Fruit fly (Drosophila melanogaster) whole organism, embryonic: ENCODE measurements around the gene tay.
A peak's percentile ranks its signal among the peaks of the same experiment; 100 is the strongest.

Source experiments
- Ada2b ChIP-seq: fragments of 200-800 bp; sonication (Bioruptor generic); IDR thresholded peaks from 2 replicates; pipeline ENCODE4 v1.3.6; 2022; ENCODE audit warnings: missing biosample characterization, missing genetic modification characterization
- BEAF-32 ChIP-seq: fragments of 200-800 bp; sonication (Bioruptor generic); optimal IDR thresholded peaks from 3 replicates; lab custom pipeline; 2017; ENCODE audit warnings: missing biosample characterization, missing genetic modification characterization, mild to moderate bottlenecking, moderate library complexity, missing genetic modification reagents
- Bdp1 ChIP-seq: fragments of 200-800 bp; sonication (Bioruptor generic); optimal IDR thresholded peaks from 3 replicates; lab custom pipeline; 2016; ENCODE audit warnings: missing biosample characterization, missing genetic modification characterization
- Blimp-1 ChIP-seq: fragments of 200-800 bp; sonication (Bioruptor generic); optimal IDR thresholded peaks from 3 replicates; lab custom pipeline; 2018; ENCODE audit warnings: missing biosample characterization, missing genetic modification characterization, mild to moderate bottlenecking, moderate library complexity, missing genetic modification reagents
- CG10267 ChIP-seq: fragments of 200-800 bp; sonication (Bioruptor generic); optimal IDR thresholded peaks from 2 replicates; lab custom pipeline; 2018; ENCODE audit warnings: missing biosample characterization, mild to moderate bottlenecking, missing genetic modification characterization, moderate library complexity
- CG10366 ChIP-seq: fragments of 200-800 bp; sonication (Bioruptor generic); IDR thresholded peaks from 2 replicates; pipeline ENCODE4 v1.3.6; 2022; ENCODE audit warnings: missing biosample characterization, missing genetic modification characterization
- CG10462 ChIP-seq: fragments of 200-800 bp; sonication (Bioruptor generic); optimal IDR thresholded peaks from 2 replicates; lab custom pipeline; 2016; ENCODE audit warnings: missing biosample characterization, missing genetic modification characterization
- CG10959 ChIP-seq: fragments of 200-800 bp; sonication (Bioruptor generic); IDR thresholded peaks from 2 replicates; pipeline ENCODE4 v1.3.6; 2022; ENCODE audit warnings: missing biosample characterization, missing genetic modification characterization
- CG12155 ChIP-seq: fragments of 200-800 bp; sonication (Bioruptor generic); optimal IDR thresholded peaks from 3 replicates; lab custom pipeline; 2016; ENCODE audit warnings: missing biosample characterization, missing genetic modification characterization
- CG12659 ChIP-seq: fragments of 200-800 bp; sonication (Bioruptor generic); optimal IDR thresholded peaks from 3 replicates; lab custom pipeline; 2017; ENCODE audit warnings: mild to moderate bottlenecking, missing biosample characterization, missing genetic modification reagents, missing genetic modification characterization
- CG12769 ChIP-seq: fragments of 200-800 bp; sonication (Bioruptor generic); optimal IDR thresholded peaks from 2 replicates; lab custom pipeline; 2019; ENCODE audit warnings: missing biosample characterization, mild to moderate bottlenecking, missing genetic modification characterization, moderate library complexity
- CG13287 ChIP-seq: fragments of 200-800 bp; sonication (Bioruptor generic); IDR thresholded peaks from 2 replicates; pipeline ENCODE4 v1.3.6; 2022; ENCODE audit warnings: missing biosample characterization, missing genetic modification characterization; ENCODE audit not compliant: partially characterized antibody
- CG17361 ChIP-seq: fragments of 200-800 bp; sonication (Bioruptor generic); IDR thresholded peaks from 3 replicates; pipeline ENCODE4 v1.3.6; 2022; ENCODE audit warnings: missing biosample characterization, missing genetic modification characterization
- CG1832 ChIP-seq: fragments of 200-800 bp; sonication (Bioruptor generic); optimal IDR thresholded peaks from 2 replicates; lab custom pipeline; 2017; ENCODE audit warnings: missing biosample characterization, mild to moderate bottlenecking, missing genetic modification characterization, inconsistent platforms
- CG18619 ChIP-seq: fragments of 200-800 bp; sonication (Bioruptor generic); optimal IDR thresholded peaks from 3 replicates; lab custom pipeline; 2017; ENCODE audit warnings: missing biosample characterization, mild to moderate bottlenecking, missing genetic modification characterization
- CG18764 ChIP-seq: fragments of 200-800 bp; sonication (Bioruptor generic); optimal IDR thresholded peaks from 3 replicates; lab custom pipeline; 2016; ENCODE audit warnings: missing biosample characterization, missing genetic modification characterization
- CG34224 ChIP-seq: fragments of 200-800 bp; sonication (Bioruptor generic); IDR thresholded peaks from 3 replicates; pipeline ENCODE4 v1.3.6; 2022; ENCODE audit warnings: missing biosample characterization, missing genetic modification characterization; ENCODE audit not compliant: partially characterized antibody
- CG42726 ChIP-seq: fragments of 200-800 bp; sonication (Bioruptor generic); IDR thresholded peaks from 2 replicates; pipeline ENCODE4 v1.3.6; 2022; ENCODE audit warnings: missing biosample characterization, missing genetic modification characterization; ENCODE audit not compliant: partially characterized antibody
- CG4404 ChIP-seq: fragments of 200-800 bp; sonication (Bioruptor generic); IDR thresholded peaks from 2 replicates; pipeline ENCODE4 v1.3.6; 2022; ENCODE audit warnings: missing biosample characterization, missing genetic modification characterization
- CG4707 ChIP-seq: fragments of 200-800 bp; sonication (Bioruptor generic); optimal IDR thresholded peaks from 2 replicates; lab custom pipeline; 2018; ENCODE audit warnings: missing biosample characterization, mild to moderate bottlenecking, missing genetic modification characterization, moderate library complexity
- CG5180 ChIP-seq: fragments of 200-800 bp; sonication (Bioruptor generic); optimal IDR thresholded peaks from 3 replicates; lab custom pipeline; 2017; ENCODE audit warnings: missing biosample characterization, missing genetic modification characterization, mild to moderate bottlenecking, moderate library complexity, missing genetic modification reagents
- CG7357 ChIP-seq: fragments of 200-800 bp; sonication (Bioruptor generic); IDR thresholded peaks from 3 replicates; pipeline ENCODE4 v1.3.6; 2022; ENCODE audit warnings: missing biosample characterization, missing genetic modification characterization
- CG7963 ChIP-seq: fragments of 200-800 bp; sonication (Bioruptor generic); IDR thresholded peaks from 3 replicates; pipeline ENCODE4 v1.3.6; 2022; ENCODE audit warnings: missing biosample characterization, missing genetic modification characterization; ENCODE audit not compliant: partially characterized antibody
- CG9797 ChIP-seq: fragments of 200-800 bp; sonication (Bioruptor generic); optimal IDR thresholded peaks from 3 replicates; lab custom pipeline; 2018; ENCODE audit warnings: missing biosample characterization, mild to moderate bottlenecking, missing genetic modification characterization
- CG9876 ChIP-seq: fragments of 200-800 bp; sonication (Bioruptor generic); optimal IDR thresholded peaks from 2 replicates; lab custom pipeline; 2016; ENCODE audit warnings: missing biosample characterization, missing genetic modification characterization
- CoRest ChIP-seq: fragments of 200-800 bp; sonication (Bioruptor generic); optimal IDR thresholded peaks from 3 replicates; lab custom pipeline; 2018; ENCODE audit warnings: missing biosample characterization, mild to moderate bottlenecking, missing genetic modification characterization, moderate library complexity
- Drgx ChIP-seq: fragments of 200-800 bp; sonication (Bioruptor generic); IDR thresholded peaks from 2 replicates; pipeline ENCODE4 v1.3.6; 2022; ENCODE audit warnings: missing biosample characterization, missing genetic modification characterization
- ERR ChIP-seq: fragments of 200-800 bp; sonication (Bioruptor generic); optimal IDR thresholded peaks from 2 replicates; lab custom pipeline; 2016; ENCODE audit warnings: missing biosample characterization, missing genetic modification characterization
- Ets65A ChIP-seq: fragments of 200-800 bp; sonication (Bioruptor generic); peaks from one replicate; lab custom pipeline; 2016; ENCODE audit warnings: missing biosample characterization, missing genetic modification characterization
- Lhr ChIP-seq: fragments of 200-800 bp; sonication (Bioruptor generic); optimal IDR thresholded peaks from 3 replicates; lab custom pipeline; 2017; ENCODE audit warnings: mild to moderate bottlenecking, missing biosample characterization, missing genetic modification reagents, missing genetic modification characterization
- Med ChIP-seq: fragments of 200-800 bp; sonication (Bioruptor generic); peaks from one replicate; lab custom pipeline; 2016; ENCODE audit warnings: missing biosample characterization, missing genetic modification characterization, mild to moderate bottlenecking, inconsistent platforms, moderate library complexity
- Myb ChIP-seq: fragments of 200-800 bp; sonication (Bioruptor generic); optimal IDR thresholded peaks from 2 replicates; lab custom pipeline; 2016; ENCODE audit warnings: missing biosample characterization, missing genetic modification characterization
- NfI ChIP-seq: fragments of 200-800 bp; sonication (Bioruptor generic); optimal IDR thresholded peaks from 3 replicates; lab custom pipeline; 2018; ENCODE audit warnings: missing biosample characterization, mild to moderate bottlenecking, missing genetic modification characterization, moderate library complexity
- Xbp1 ChIP-seq: fragments of 200-800 bp; sonication (Bioruptor generic); optimal IDR thresholded peaks from 3 replicates; lab custom pipeline; 2016; ENCODE audit warnings: missing biosample characterization, mild to moderate bottlenecking, missing genetic modification characterization
- ac ChIP-seq: fragments of 200-800 bp; sonication (Bioruptor generic); optimal IDR thresholded peaks from 3 replicates; lab custom pipeline; 2017; ENCODE audit warnings: missing biosample characterization, mild to moderate bottlenecking, missing genetic modification characterization
- ara ChIP-seq: fragments of 200-800 bp; sonication (Bioruptor generic); IDR thresholded peaks from 2 replicates; pipeline ENCODE4 v1.3.6; 2022; ENCODE audit warnings: missing biosample characterization, missing genetic modification characterization
- bbx ChIP-seq: fragments of 200-800 bp; sonication (Bioruptor generic); IDR thresholded peaks from 2 replicates; pipeline ENCODE4 v1.3.6; 2022; ENCODE audit warnings: missing biosample characterization, missing genetic modification characterization; ENCODE audit not compliant: partially characterized antibody
- cg ChIP-seq: fragments of 200-800 bp; sonication (Bioruptor generic); optimal IDR thresholded peaks from 3 replicates; lab custom pipeline; 2019; ENCODE audit warnings: missing biosample characterization, mild to moderate bottlenecking, missing genetic modification characterization, moderate library complexity
- exex ChIP-seq: fragments of 200-800 bp; sonication (Bioruptor generic); optimal IDR thresholded peaks from 4 replicates; lab custom pipeline; 2018; ENCODE audit warnings: missing biosample characterization, mild to moderate bottlenecking, missing genetic modification characterization, moderate library complexity
- gcm2 ChIP-seq: fragments of 200-800 bp; sonication (Bioruptor generic); optimal IDR thresholded peaks from 2 replicates; lab custom pipeline; 2016; ENCODE audit warnings: missing biosample characterization, missing genetic modification characterization
- gem ChIP-seq: fragments of 200-800 bp; sonication (Bioruptor generic); optimal IDR thresholded peaks from 2 replicates; lab custom pipeline; 2019; ENCODE audit warnings: missing biosample characterization, mild to moderate bottlenecking, missing genetic modification characterization, moderate library complexity
- hb ChIP-seq: fragments of 200-800 bp; sonication (Bioruptor generic); IDR thresholded peaks from 3 replicates; pipeline ENCODE4 v1.3.6; 2022; ENCODE audit warnings: missing biosample characterization, missing genetic modification characterization; ENCODE audit not compliant: partially characterized antibody
- inv ChIP-seq: fragments of 200-800 bp; sonication (Bioruptor generic); IDR thresholded peaks from 2 replicates; pipeline ENCODE4 v1.3.6; 2022; ENCODE audit warnings: missing biosample characterization, missing genetic modification characterization; ENCODE audit not compliant: partially characterized antibody
- run ChIP-seq: fragments of 200-800 bp; sonication (Bioruptor generic); optimal IDR thresholded peaks from 3 replicates; lab custom pipeline; 2018; ENCODE audit warnings: missing biosample characterization, mild to moderate bottlenecking, missing genetic modification characterization
- ssp ChIP-seq: fragments of 200-800 bp; sonication (Bioruptor generic); IDR thresholded peaks from 2 replicates; pipeline ENCODE4 v1.3.6; 2022; ENCODE audit warnings: missing biosample characterization, missing genetic modification characterization
- unc-4 ChIP-seq: fragments of 200-800 bp; sonication (Bioruptor generic); IDR thresholded peaks from 2 replicates; pipeline ENCODE4 v1.3.6; 2022; ENCODE audit warnings: missing biosample characterization, missing genetic modification characterization; ENCODE audit not compliant: partially characterized antibody
- vfl ChIP-seq: fragments of 200-800 bp; sonication (Bioruptor generic); optimal IDR thresholded peaks from 2 replicates; lab custom pipeline; 2016; ENCODE audit warnings: missing biosample characterization, missing genetic modification characterization

Gene tay

DNA sequence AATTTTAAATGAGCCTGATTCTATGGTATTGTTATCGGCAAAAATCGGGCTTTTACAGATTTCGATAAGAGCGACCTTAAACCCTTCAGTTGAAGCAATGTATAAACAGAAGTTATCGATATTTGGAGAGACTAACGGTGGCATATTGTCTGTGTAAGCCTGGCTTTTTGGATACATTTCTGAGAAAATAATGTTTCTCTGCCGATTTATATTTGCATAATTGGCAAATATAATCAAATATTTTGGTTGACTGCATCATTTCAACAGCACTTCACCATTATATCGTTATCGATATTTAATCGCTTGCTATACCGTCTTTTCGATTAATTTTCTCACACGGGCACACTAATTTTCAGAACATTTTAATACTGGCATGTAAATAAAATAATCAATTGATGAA lies 17.3 kb downstream of the tay start, which contains the start of gene CG16952 (continued):
- TF ChIP-seq CG7963 (peak; percentile 88), bbx (peak; percentile 70), CG17361 (GFP tag; lab: Robert Waterston, UW) (peak; percentile 38; the same call in 1 of the 3 replicates), CG10462 (peak; percentile 55), unc-4 (peak; percentile 89), CG42726 (GFP tag; lab: Robert Waterston, UW) (peak; percentile 50; the same call in 1 of the 2 replicates), CG10267 (tag; lab: Kevin White, UChicago) (peak; percentile 47), gem (tag; lab: Kevin White, UChicago) (peak; percentile 9), CG9797 (peak; percentile 63), Lhr (GFP tag; lab: Kevin White, UChicago) (peak; percentile 4), ac (GFP tag; lab: Kevin White, UChicago) (no peak), inv (GFP tag; lab: Robert Waterston, UW) (peak; percentile 89), CG34224 (GFP tag; lab: Robert Waterston, UW) (peak; percentile 85)

DNA sequence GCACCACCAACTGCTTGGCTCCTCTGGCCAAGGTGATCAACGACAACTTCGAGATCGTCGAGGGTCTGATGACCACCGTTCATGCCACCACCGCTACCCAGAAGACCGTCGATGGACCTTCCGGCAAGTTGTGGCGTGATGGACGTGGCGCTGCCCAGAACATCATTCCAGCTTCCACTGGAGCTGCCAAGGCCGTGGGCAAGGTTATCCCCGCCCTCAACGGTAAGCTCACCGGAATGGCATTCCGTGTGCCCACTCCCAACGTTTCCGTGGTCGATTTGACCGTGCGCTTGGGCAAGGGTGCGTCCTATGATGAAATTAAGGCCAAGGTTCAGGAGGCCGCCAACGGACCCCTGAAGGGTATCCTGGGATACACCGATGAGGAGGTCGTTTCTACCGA lies 18.3 kb downstream of the tay start:
- TF ChIP-seq Ets65A (GFP tag; lab: Kevin White, UChicago) = peak; percentile 79
- no peak for TF ChIP-seq NfI (GFP tag; lab: Kevin White, UChicago)
- 0 out of 3 replicates have a peak, but pooled peaks have one; percentile 42 for TF ChIP-seq hb
- TF ChIP-seq Med (GFP tag; lab: Kevin White, UChicago) = peak; percentile 62

- peak; percentile 83 for TF ChIP-seq Myb (GFP tag; lab: Kevin White, UChicago)
- peak; percentile 97 for TF ChIP-seq CG4707 (GFP tag; lab: Kevin White, UChicago)
- peak; percentile 100 for TF ChIP-seq ERR
- no peak for TF ChIP-seq CG1832
- TF ChIP-seq BEAF-32 (GFP tag; lab: Kevin White, UChicago) = peak; percentile 38
- TF ChIP-seq Drgx (GFP tag; lab: Robert Waterston, UW) = peak; percentile 100
- peak; percentile 91 for TF ChIP-seq ssp
- TF ChIP-seq CG10462 = peak; percentile 98
- peak; percentile 92 for TF ChIP-seq Bdp1
- TF ChIP-seq CG18764 (GFP tag; lab: Kevin White, UChicago) = peak; percentile 97
- TF ChIP-seq Xbp1 (GFP tag; lab: Kevin White, UChicago) = peak; percentile 98
- peak; percentile 95 for TF ChIP-seq CG5180
- TF ChIP-seq CG10959 (GFP tag; lab: Robert Waterston, UW) = peak; percentile 91
- TF ChIP-seq cg (GFP tag; lab: Kevin White, UChicago) = peak; percentile 18
- TF ChIP-seq CG12659 (GFP tag; lab: Kevin White, UChicago) = peak; percentile 100
- TF ChIP-seq CG9876 (GFP tag; lab: Kevin White, UChicago) = peak; percentile 78
- peak; percentile 100 for TF ChIP-seq run (tag; lab: Kevin White, UChicago)
- TF ChIP-seq ara (GFP tag; lab: Robert Waterston, UW) = peak; percentile 99
- peak; percentile 99 for TF ChIP-seq CG18619 (GFP tag; lab: Kevin White, UChicago)
- peak; percentile 99 for TF ChIP-seq Ada2b (GFP tag; lab: Robert Waterston, UW)
- TF ChIP-seq CG12769 (tag; lab: Kevin White, UChicago) = peak; percentile 99
- peak; percentile 100 for TF ChIP-seq exex (tag; lab: Kevin White, UChicago)
- peak; percentile 94 for TF ChIP-seq CG7357 (GFP tag; lab: Robert Waterston, UW)
- TF ChIP-seq CG10366 = peak; percentile 99
- peak; percentile 99 for TF ChIP-seq gem (tag; lab: Kevin White, UChicago)
- peak; percentile 99 for TF ChIP-seq Blimp-1 (GFP tag; lab: Kevin White, UChicago)
- TF ChIP-seq gcm2 (GFP tag; lab: Kevin White, UChicago) = peak; percentile 98
- TF ChIP-seq vfl = peak; percentile 98
- TF ChIP-seq CoRest = peak; percentile 100
- peak; percentile 63 for TF ChIP-seq CG13287 (GFP tag; lab: Robert Waterston, UW)
- TF ChIP-seq CG12155 = peak; percentile 97
- TF ChIP-seq CG4404 (GFP tag; lab: Robert Waterston, UW) = peak; percentile 88
These were observed 19.2 kb downstream of the tay start, which contains the start of gene Gapdh2 for dm6 chrX:15867863-15868262. TSS of gene Gapdh2 (plus strand) at chrX:15868145.
